Fruit fly (Drosophila melanogaster): ENCODE results near the gene BORCS5.

The BORCS5 gene

dm6 chrX:11828336-11829007 is 44.1 kb downstream of the BORCS5 start:
- no peak for TF ChIP-seq Hr38 (GFP tag; optimal IDR thresholded peaks at IDR 0.05)
- no peak for TF ChIP-seq svp (GFP tag)
- no peak for TF ChIP-seq CG3919 (GFP tag; optimal IDR thresholded peaks at IDR 0.05)
- TF ChIP-seq cyc (GFP tag; optimal IDR thresholded peaks at IDR 0.05) = no peak
- no peak for TF ChIP-seq esn (GFP tag; optimal IDR thresholded peaks at IDR 0.05)
- no peak for TF ChIP-seq eg (GFP tag; IDR thresholded peaks at IDR 0.05)
- no peak for TF ChIP-seq dac (GFP tag; optimal IDR thresholded peaks at IDR 0.05)
- TF ChIP-seq CG31627 (GFP tag; optimal IDR thresholded peaks at IDR 0.05) = no peak
- TF ChIP-seq CG6808 (GFP tag; optimal IDR thresholded peaks at IDR 0.05) = no peak
- TF ChIP-seq Eip78C (GFP tag) = no peak
- TF ChIP-seq CG10631 (GFP tag; optimal IDR thresholded peaks at IDR 0.05) = no peak
- no peak for TF ChIP-seq CG1621 (tag; optimal IDR thresholded peaks at IDR 0.05)
- no peak for TF ChIP-seq Hr4 (GFP tag; optimal IDR thresholded peaks at IDR 0.05)
- TF ChIP-seq CG8319 (GFP tag; optimal IDR thresholded peaks at IDR 0.05) = no peak

- TF ChIP-seq vri (GFP tag; optimal IDR thresholded peaks at IDR 0.05) (peak; percentile 58), acj6 (GFP tag; optimal IDR thresholded peaks at IDR 0.05) (no peak), CG11762 (GFP tag; optimal IDR thresholded peaks at IDR 0.05; ENCODE audit: insufficient read depth) (peak; percentile 26), Ets21C (GFP tag; optimal IDR thresholded peaks at IDR 0.05) (no peak), Sox14 (GFP tag; optimal IDR thresholded peaks at IDR 0.05) (peak; percentile 49), fd85E (GFP tag; optimal IDR thresholded peaks at IDR 0.05) (peak; percentile 1), esn (GFP tag; optimal IDR thresholded peaks at IDR 0.05) (peak; percentile 20), Sox102F (GFP tag; optimal IDR thresholded peaks at IDR 0.05) (no peak), CG8119 (GFP tag; IDR thresholded peaks at IDR 0.05) (peak; percentile 72), lz (GFP tag; optimal IDR thresholded peaks at IDR 0.05) (no peak), CG32006 (GFP tag; optimal IDR thresholded peaks at IDR 0.05) (peak; percentile 55), CG3032 (tag; optimal IDR thresholded peaks at IDR 0.05) (peak; percentile 17), CG31627 (GFP tag; optimal IDR thresholded peaks at IDR 0.05) (peak; percentile 28), CG3919 (GFP tag; optimal IDR thresholded peaks at IDR 0.05) (peak; percentile 5), CG6854 (GFP tag; optimal IDR thresholded peaks at IDR 0.05) (peak; percentile 58), Eip75B (GFP tag; optimal IDR thresholded peaks at IDR 0.05) (no peak), salr (GFP tag; optimal IDR thresholded peaks at IDR 0.05) (no peak), CG8632 (GFP tag; optimal IDR thresholded peaks at IDR 0.05) (peak; percentile 25), CG6163 (GFP tag; IDR thresholded peaks at IDR 0.05) (peak; percentile 55; the same call in 1 of the 3 replicates), ss (GFP tag; optimal IDR thresholded peaks at IDR 0.05) (no peak), CG6792 (GFP tag; optimal IDR thresholded peaks at IDR 0.05) (no peak), cyc (GFP tag; optimal IDR thresholded peaks at IDR 0.05) (no peak), dac (GFP tag; optimal IDR thresholded peaks at IDR 0.05) (peak; percentile 23), fd59A (GFP tag; optimal IDR thresholded peaks at IDR 0.05) (no peak), Eip78C (GFP tag) (peak; percentile 77), CG34406 (GFP tag; optimal IDR thresholded peaks at IDR 0.05) (no peak), CG15336 (GFP tag; IDR thresholded peaks at IDR 0.05) (peak; percentile 72), topi (GFP tag; optimal IDR thresholded peaks at IDR 0.05) (no peak), eg (GFP tag; IDR thresholded peaks at IDR 0.05) (peak; percentile 79), fkh (GFP tag; optimal IDR thresholded peaks at IDR 0.05) (no peak), Hr38 (GFP tag; optimal IDR thresholded peaks at IDR 0.05) (no peak), net (GFP tag; optimal IDR thresholded peaks at IDR 0.05) (peak; percentile 31), CG9139 (GFP tag; optimal IDR thresholded peaks at IDR 0.05) (no peak), Ets96B (tag; optimal IDR thresholded peaks at IDR 0.05) (peak; percentile 25), CG6276 (GFP tag; optimal IDR thresholded peaks at IDR 0.05) (peak; percentile 75), Eip93F (GFP tag; optimal IDR thresholded peaks at IDR 0.05) (peak; percentile 71), spab (GFP tag; optimal IDR thresholded peaks at IDR 0.05) (no peak), Lpt (GFP tag; optimal IDR thresholded peaks at IDR 0.05) (peak; percentile 11), CG7368 (GFP tag; optimal IDR thresholded peaks at IDR 0.05) (no peak)
Measured at dm6 chrX:11823003-11823402, 49.6 kb downstream of the BORCS5 start.
